Fruit fly (Drosophila melanogaster) whole organism, wandering third instar larva: ENCODE data around the gene Pex3.

Source experiments
- Hr78 ChIP-seq: fragments of >200 bp; optimal IDR thresholded peaks from 2 replicates; lab custom pipeline; 2017; ENCODE audit warnings: missing biosample characterization, missing genetic modification characterization
- Myc ChIP-seq: fragments of >200 bp; optimal IDR thresholded peaks from 2 replicates; lab custom pipeline; 2017
- h ChIP-seq: fragments of 200-800 bp; sonication (Bioruptor generic); optimal IDR thresholded peaks from 3 replicates; lab custom pipeline; 2016; ENCODE audit warnings: missing biosample characterization, mild to moderate bottlenecking, missing genetic modification characterization
- pan ChIP-seq: fragments of >200 bp; optimal IDR thresholded peaks from 2 replicates; lab custom pipeline; 2017
- psq ChIP-seq: fragments of 200-800 bp; sonication (Bioruptor generic); optimal IDR thresholded peaks from 3 replicates; lab custom pipeline; 2017; ENCODE audit warnings: missing biosample characterization, mild to moderate bottlenecking, missing genetic modification characterization, moderate library complexity
- rgr ChIP-seq: fragments of 200-800 bp; sonication (Bioruptor generic); optimal IDR thresholded peaks from 3 replicates; lab custom pipeline; 2016; ENCODE audit warnings: missing biosample characterization, mild to moderate bottlenecking, missing genetic modification characterization
- sage ChIP-seq: fragments of 200-800 bp; sonication (Bioruptor generic); optimal IDR thresholded peaks from 2 replicates; lab custom pipeline; 2016; ENCODE audit warnings: missing biosample characterization, mild to moderate bottlenecking, missing genetic modification characterization

- TF ChIP-seq h = no peak
- TF ChIP-seq rgr (GFP tag; lab: Kevin White, UChicago) = no peak
- no peak for TF ChIP-seq Myc (lab: Kevin White, UChicago)
- no peak for TF ChIP-seq psq
- TF ChIP-seq sage (GFP tag; lab: Kevin White, UChicago) = no peak
- TF ChIP-seq pan (lab: Kevin White, UChicago) = no peak
- TF ChIP-seq Hr78 (GFP tag; lab: Kevin White, UChicago) = no peak
These were observed 28.4 kb downstream of the Pex3 start for dm6 chr3L:15172404-15173055.
